Fruit fly (Drosophila melanogaster) whole organism, pupa: ENCODE measurements around the gene smg.

ENCODE experiments used
- CG10348 ChIP-seq: fragments of 200-800 bp; sonication (Bioruptor generic); IDR thresholded peaks from 2 replicates; pipeline ENCODE4 v1.3.6; 2022; ENCODE audit warnings: missing biosample characterization, missing genetic modification characterization
- CG12605 ChIP-seq: fragments of 200-800 bp; sonication (Bioruptor generic); IDR thresholded peaks from 2 replicates; pipeline ENCODE4 v1.3.6; 2022; ENCODE audit warnings: missing biosample characterization, missing genetic modification characterization
- CG13204 ChIP-seq: fragments of 200-800 bp; sonication (Bioruptor generic); optimal IDR thresholded peaks from 2 replicates; lab custom pipeline; 2018; ENCODE audit warnings: missing biosample characterization, mild to moderate bottlenecking, missing genetic modification characterization, moderate library complexity
- CG14655 ChIP-seq: fragments of 200-800 bp; sonication (Bioruptor generic); optimal IDR thresholded peaks from 3 replicates; lab custom pipeline; 2017; ENCODE audit warnings: mild to moderate bottlenecking, missing biosample characterization, missing genetic modification reagents, missing genetic modification characterization
- CG15710 ChIP-seq: fragments of 200-800 bp; sonication (Bioruptor generic); optimal IDR thresholded peaks from 2 replicates; lab custom pipeline; 2018; ENCODE audit warnings: missing biosample characterization, mild to moderate bottlenecking, missing genetic modification characterization, moderate library complexity
- CG17806 ChIP-seq: fragments of 200-800 bp; sonication (Bioruptor generic); optimal IDR thresholded peaks from 2 replicates; lab custom pipeline; 2018; ENCODE audit warnings: missing biosample characterization, mild to moderate bottlenecking, missing genetic modification characterization, moderate library complexity
- CG32121 ChIP-seq: fragments of 200-800 bp; sonication (Bioruptor generic); IDR thresholded peaks from 2 replicates; pipeline ENCODE4 v1.3.6; 2022; ENCODE audit warnings: missing biosample characterization, missing genetic modification characterization
- CG34367 ChIP-seq: fragments of 200-800 bp; sonication (Bioruptor generic); optimal IDR thresholded peaks from 2 replicates; lab custom pipeline; 2018; ENCODE audit warnings: missing biosample characterization, mild to moderate bottlenecking, missing genetic modification characterization
- CG4496 ChIP-seq: fragments of 200-800 bp; sonication (Bioruptor generic); IDR thresholded peaks from 3 replicates; pipeline ENCODE4 v1.3.6; 2022; ENCODE audit warnings: missing biosample characterization, missing genetic modification characterization
- CG8159 ChIP-seq: fragments of 200-800 bp; sonication (Bioruptor generic); optimal IDR thresholded peaks from 3 replicates; lab custom pipeline; 2018; ENCODE audit warnings: missing biosample characterization, mild to moderate bottlenecking, missing genetic modification characterization, moderate library complexity
- CG8301 ChIP-seq: fragments of 200-800 bp; sonication (Bioruptor generic); optimal IDR thresholded peaks from 2 replicates; lab custom pipeline; 2018; ENCODE audit warnings: missing biosample characterization, mild to moderate bottlenecking, missing genetic modification characterization
- CG9948 ChIP-seq: fragments of 200-800 bp; sonication (Bioruptor generic); optimal IDR thresholded peaks from 2 replicates; lab custom pipeline; 2018; ENCODE audit warnings: missing biosample characterization, mild to moderate bottlenecking, missing genetic modification characterization, moderate library complexity
- D1 ChIP-seq: fragments of 200-800 bp; sonication (Bioruptor generic); optimal IDR thresholded peaks from 2 replicates; lab custom pipeline; 2018; ENCODE audit warnings: missing biosample characterization, mild to moderate bottlenecking, missing genetic modification characterization, moderate library complexity
- EcR ChIP-seq: fragments of 200-800 bp; sonication (Bioruptor generic); optimal IDR thresholded peaks from 3 replicates; lab custom pipeline; 2019; ENCODE audit warnings: missing biosample characterization, missing genetic modification characterization, mild to moderate bottlenecking, moderate library complexity, missing genetic modification reagents
- Ets98B ChIP-seq: fragments of 200-800 bp; sonication (Bioruptor generic); IDR thresholded peaks from 2 replicates; pipeline ENCODE4 v1.3.6; 2022; ENCODE audit warnings: missing biosample characterization, missing genetic modification characterization
- Pif1A ChIP-seq: fragments of 200-800 bp; sonication (Bioruptor generic); optimal IDR thresholded peaks from 3 replicates; lab custom pipeline; 2016; ENCODE audit warnings: missing biosample characterization, missing genetic modification characterization
- Pif1B ChIP-seq: fragments of 200-800 bp; sonication (Bioruptor generic); optimal IDR thresholded peaks from 3 replicates; lab custom pipeline; 2016; ENCODE audit warnings: missing biosample characterization, missing genetic modification characterization
- Snoo ChIP-seq: fragments of 200-800 bp; sonication (Bioruptor generic); optimal IDR thresholded peaks from 3 replicates; lab custom pipeline; 2017; ENCODE audit warnings: missing biosample characterization, mild to moderate bottlenecking, missing genetic modification characterization, inconsistent platforms
- fd96Ca ChIP-seq: fragments of 200-800 bp; sonication (Bioruptor generic); IDR thresholded peaks from 3 replicates; pipeline ENCODE4 v1.3.6; 2022; ENCODE audit warnings: missing biosample characterization, missing genetic modification characterization
- gl ChIP-seq: fragments of 200-800 bp; sonication (Bioruptor generic); optimal IDR thresholded peaks from 2 replicates; lab custom pipeline; 2018; ENCODE audit warnings: missing biosample characterization, mild to moderate bottlenecking, missing genetic modification characterization
- rn ChIP-seq: fragments of 200-800 bp; sonication (Bioruptor generic); IDR thresholded peaks from 2 replicates; pipeline ENCODE4 v1.3.6; 2022; ENCODE audit warnings: missing biosample characterization, missing genetic modification characterization

Gene smg

DNA sequence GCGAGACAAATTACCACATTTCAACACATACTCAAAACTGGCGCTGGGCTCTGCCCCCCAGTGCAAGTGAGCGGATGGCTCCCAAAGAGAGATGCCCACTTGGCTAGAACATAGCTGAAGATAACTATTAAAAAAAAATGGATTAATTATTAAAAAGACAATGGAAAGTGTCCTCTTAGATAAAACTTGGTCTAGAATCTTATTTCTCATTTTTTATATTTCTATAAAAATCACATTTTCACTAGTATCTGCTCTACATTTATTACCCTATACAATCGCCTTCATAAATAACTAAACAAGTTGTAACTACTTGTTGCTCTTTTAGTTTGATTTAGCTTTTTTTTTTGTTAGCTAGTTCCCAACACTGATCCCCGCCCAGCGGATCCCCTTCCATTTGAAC is 35.1 kb upstream of the smg start:
- no peak for TF ChIP-seq CG8301 (tag; lab: Kevin White, UChicago)
- TF ChIP-seq gl (tag; lab: Kevin White, UChicago), result no peak
- TF ChIP-seq Snoo (tag; lab: Kevin White, UChicago), result no peak
- peak; percentile 0 for TF ChIP-seq CG14655 (GFP tag; lab: Kevin White, UChicago)
- no peak for TF ChIP-seq CG32121 (GFP tag; lab: Robert Waterston, UW)
- peak; percentile 8 for TF ChIP-seq CG17806 (tag; lab: Kevin White, UChicago)
- TF ChIP-seq EcR, result no peak
- TF ChIP-seq CG15710 (tag; lab: Kevin White, UChicago), result peak; percentile 8
- TF ChIP-seq CG8159 (tag; lab: Kevin White, UChicago), result peak; percentile 34
- no peak for TF ChIP-seq CG13204 (GFP tag; lab: Kevin White, UChicago)
- TF ChIP-seq fd96Ca (GFP tag; lab: Robert Waterston, UW), result no peak
- TF ChIP-seq CG12605, result no peak
- no peak for TF ChIP-seq Pif1A (GFP tag; lab: Kevin White, UChicago)
- no peak for TF ChIP-seq Pif1B (GFP tag; lab: Kevin White, UChicago)
- no peak for TF ChIP-seq CG34367
- no peak for TF ChIP-seq CG10348 (GFP tag; lab: Robert Waterston, UW)
- no peak for TF ChIP-seq D1 (tag; lab: Kevin White, UChicago)
- TF ChIP-seq Ets98B (GFP tag; lab: Robert Waterston, UW), result no peak
- TF ChIP-seq CG9948 (tag; lab: Kevin White, UChicago), result peak; percentile 22
- TF ChIP-seq CG4496 (GFP tag; lab: Robert Waterston, UW), result no peak
- no peak for TF ChIP-seq rn

DNA sequence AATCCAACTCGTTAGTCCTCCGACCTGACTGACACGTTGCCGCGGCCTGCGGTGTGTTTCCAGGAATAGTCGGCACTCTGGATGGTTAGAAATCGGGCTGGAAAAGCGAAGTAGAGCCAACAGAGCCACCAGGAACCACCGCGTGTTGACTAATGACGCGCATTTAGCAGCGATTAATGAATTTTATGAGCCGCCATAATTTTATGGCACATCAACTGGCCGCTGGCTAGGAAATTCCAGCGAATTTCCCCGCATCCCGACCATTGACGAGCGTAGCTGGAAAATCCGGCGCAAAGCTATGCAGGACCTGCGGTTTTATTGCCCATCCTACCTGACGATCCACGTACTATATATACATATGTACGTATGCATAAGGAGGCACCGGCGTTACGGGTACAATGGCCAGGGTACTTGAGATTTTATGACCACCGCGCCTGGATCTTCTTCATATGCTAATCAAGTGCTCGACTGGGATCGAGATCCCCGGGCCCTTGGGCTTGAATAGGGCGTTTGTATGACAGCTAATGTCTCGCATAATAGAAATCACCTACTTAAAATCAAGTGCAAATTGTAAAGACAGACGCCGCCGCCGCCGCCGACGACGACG is 31.5 kb upstream of the smg start:
- no peak for TF ChIP-seq D1 (tag; lab: Kevin White, UChicago)
- no peak for TF ChIP-seq Ets98B (GFP tag; lab: Robert Waterston, UW)
- TF ChIP-seq CG4496 (GFP tag; lab: Robert Waterston, UW), result no peak
- no peak for TF ChIP-seq CG34367
- no peak for TF ChIP-seq CG8301 (tag; lab: Kevin White, UChicago)
- no peak for TF ChIP-seq CG14655 (GFP tag; lab: Kevin White, UChicago)
- TF ChIP-seq CG17806 (tag; lab: Kevin White, UChicago), result no peak
- no peak for TF ChIP-seq CG9948 (tag; lab: Kevin White, UChicago)
- no peak for TF ChIP-seq Pif1A (GFP tag; lab: Kevin White, UChicago)
- TF ChIP-seq EcR, result no peak
- TF ChIP-seq CG8159 (tag; lab: Kevin White, UChicago), result no peak
- TF ChIP-seq Pif1B (GFP tag; lab: Kevin White, UChicago), result no peak

DNA sequence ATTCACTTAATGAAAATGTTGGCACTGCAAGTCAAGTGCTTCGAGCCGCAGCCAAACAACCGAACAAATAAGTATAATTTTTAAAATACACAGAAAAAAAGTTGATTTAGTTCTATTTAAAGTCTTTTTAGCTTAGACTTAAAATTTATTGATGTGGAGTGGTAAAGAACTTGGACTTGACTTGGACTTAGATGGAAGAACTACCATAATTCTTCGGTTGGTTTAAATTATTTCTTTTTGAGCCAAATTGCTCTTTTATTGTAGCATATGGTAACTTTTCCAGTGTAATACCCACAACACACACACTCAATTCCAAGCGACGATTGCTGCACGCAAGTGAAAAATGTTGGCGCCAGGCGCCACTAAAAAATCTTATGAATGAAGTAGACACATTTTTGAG is 30.3 kb upstream of the smg start:
- TF ChIP-seq CG14655 (GFP tag; lab: Kevin White, UChicago) (no peak), Snoo (tag; lab: Kevin White, UChicago) (no peak), D1 (tag; lab: Kevin White, UChicago) (no peak), EcR (no peak), CG8159 (tag; lab: Kevin White, UChicago) (no peak)
- TF ChIP-seq, all 21 proteins: peak for 0

DNA sequence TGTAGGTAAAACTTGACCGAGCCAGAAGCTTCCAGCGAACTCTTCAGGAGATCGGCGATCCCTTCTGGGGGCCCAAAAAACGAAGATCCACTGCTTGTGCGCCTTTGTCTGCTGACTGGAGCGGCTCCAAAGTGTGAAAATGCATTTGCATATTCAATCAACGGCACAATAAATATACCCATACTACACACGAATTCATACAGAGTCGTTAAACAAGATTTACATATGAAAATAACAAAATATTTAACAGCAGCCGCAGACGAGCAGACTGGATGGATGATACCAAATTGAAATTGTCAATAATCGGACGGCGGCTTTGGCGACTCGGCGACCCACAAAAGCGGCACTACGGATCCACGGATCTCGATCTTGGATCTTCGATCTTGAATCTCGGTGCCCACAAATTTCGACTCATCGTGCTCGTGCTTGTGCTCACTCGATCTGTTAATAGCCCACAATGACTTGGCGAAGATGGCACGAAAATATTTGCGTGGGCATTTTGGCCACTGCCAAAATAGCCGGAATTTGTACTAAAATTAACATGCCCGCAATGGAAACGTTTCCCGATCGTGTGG is 29.4 kb upstream of the smg start:
- TF ChIP-seq CG12605, result no peak
- TF ChIP-seq CG32121 (GFP tag; lab: Robert Waterston, UW), result no peak
- no peak for TF ChIP-seq Ets98B (GFP tag; lab: Robert Waterston, UW)
- TF ChIP-seq Pif1B (GFP tag; lab: Kevin White, UChicago), result no peak
- TF ChIP-seq Pif1A (GFP tag; lab: Kevin White, UChicago), result no peak
- TF ChIP-seq CG17806 (tag; lab: Kevin White, UChicago), result no peak
- TF ChIP-seq EcR, result no peak
- no peak for TF ChIP-seq CG4496 (GFP tag; lab: Robert Waterston, UW)
- no peak for TF ChIP-seq gl (tag; lab: Kevin White, UChicago)
- no peak for TF ChIP-seq CG8301 (tag; lab: Kevin White, UChicago)
- no peak for TF ChIP-seq rn
- TF ChIP-seq CG34367, result no peak
- TF ChIP-seq CG14655 (GFP tag; lab: Kevin White, UChicago), result no peak

DNA sequence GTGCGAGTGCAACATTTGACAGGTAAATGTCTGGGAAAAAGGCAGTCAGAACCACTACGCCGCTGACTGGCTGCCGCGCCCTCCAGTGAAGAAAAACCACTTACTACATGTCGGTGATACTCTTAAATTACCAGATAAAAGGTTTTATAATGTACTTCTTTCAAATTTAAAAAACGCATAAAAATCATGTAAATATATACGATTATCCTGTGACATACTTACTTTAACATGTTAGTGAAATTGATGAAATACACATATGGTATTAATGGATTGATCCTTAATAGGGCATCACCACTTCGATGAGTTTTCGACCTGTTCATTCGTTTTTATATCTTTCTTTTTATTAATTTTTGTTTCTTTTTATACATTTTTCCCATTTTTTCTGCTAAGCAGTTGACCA is 28.8 kb upstream of the smg start:
- no peak for TF ChIP-seq CG15710 (tag; lab: Kevin White, UChicago)
- no peak for TF ChIP-seq D1 (tag; lab: Kevin White, UChicago)
- no peak for TF ChIP-seq CG9948 (tag; lab: Kevin White, UChicago)
- no peak for TF ChIP-seq CG10348 (GFP tag; lab: Robert Waterston, UW)
- no peak for TF ChIP-seq Snoo (tag; lab: Kevin White, UChicago)
- no peak for TF ChIP-seq EcR
- no peak for TF ChIP-seq CG17806 (tag; lab: Kevin White, UChicago)
- no peak for TF ChIP-seq Ets98B (GFP tag; lab: Robert Waterston, UW)
- TF ChIP-seq CG4496 (GFP tag; lab: Robert Waterston, UW), result no peak
- no peak for TF ChIP-seq CG34367
- TF ChIP-seq CG8301 (tag; lab: Kevin White, UChicago), result no peak
- TF ChIP-seq, all 21 proteins: peak for 0

DNA sequence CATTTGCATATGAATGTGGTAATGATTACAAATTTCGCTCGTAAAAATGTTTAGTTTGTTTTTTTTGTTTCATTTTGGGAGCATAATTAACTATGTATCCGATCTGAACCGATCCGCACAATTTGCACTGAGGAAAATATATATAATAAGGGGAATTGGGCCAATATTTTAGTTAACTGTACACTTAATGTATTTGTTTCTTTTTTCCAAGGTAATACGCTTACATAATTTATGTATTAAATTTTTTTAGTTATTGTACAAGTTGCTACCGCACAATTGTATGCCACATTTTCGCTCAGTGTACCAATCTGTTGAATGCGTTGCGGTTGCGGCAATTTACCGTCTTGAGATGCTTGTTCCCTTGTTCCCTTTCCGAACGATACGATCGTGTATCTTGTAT is 27.9 kb upstream of the smg start:
- TF ChIP-seq Pif1B (GFP tag; lab: Kevin White, UChicago) (no peak), CG12605 (no peak), CG10348 (GFP tag; lab: Robert Waterston, UW) (no peak), D1 (tag; lab: Kevin White, UChicago) (no peak), CG15710 (tag; lab: Kevin White, UChicago) (peak; percentile 23), CG8159 (tag; lab: Kevin White, UChicago) (peak; percentile 44), CG17806 (tag; lab: Kevin White, UChicago) (peak; percentile 23), Ets98B (GFP tag; lab: Robert Waterston, UW) (no peak), CG32121 (GFP tag; lab: Robert Waterston, UW) (no peak), Pif1A (GFP tag; lab: Kevin White, UChicago) (peak; percentile 20), rn (no peak)
